Fruit fly (Drosophila melanogaster) whole organism, embryonic: ENCODE data around the gene woc.

ENCODE experiments used
- ATbp ChIP-seq: fragments of 200-800 bp; sonication (Bioruptor generic); optimal IDR thresholded peaks from 2 replicates; lab custom pipeline; 2017; ENCODE audit warnings: missing biosample characterization, mild to moderate bottlenecking, missing genetic modification characterization, missing genetic modification reagents
- Atf6 ChIP-seq: fragments of 200-800 bp; sonication (Bioruptor generic); IDR thresholded peaks from 2 replicates; pipeline ENCODE4 v1.3.6; 2022; ENCODE audit warnings: missing biosample characterization, missing genetic modification characterization
- B-H2 ChIP-seq: fragments of 200-800 bp; sonication (Bioruptor generic); optimal IDR thresholded peaks from 2 replicates; lab custom pipeline; 2018; ENCODE audit warnings: missing biosample characterization, mild to moderate bottlenecking, missing genetic modification characterization
- BtbVII ChIP-seq: fragments of 200-800 bp; sonication (Bioruptor generic); optimal IDR thresholded peaks from 3 replicates; lab custom pipeline; 2017; ENCODE audit warnings: missing biosample characterization, mild to moderate bottlenecking, missing genetic modification characterization
- Bteb2 ChIP-seq: fragments of 200-800 bp; sonication (Bioruptor generic); optimal IDR thresholded peaks from 2 replicates; lab custom pipeline; 2016; ENCODE audit warnings: missing biosample characterization, missing genetic modification characterization
- CG11695 ChIP-seq: fragments of 200-800 bp; sonication (Bioruptor generic); IDR thresholded peaks from 3 replicates; pipeline ENCODE4 v1.3.6; 2022; ENCODE audit warnings: missing biosample characterization, missing genetic modification characterization
- CG12236 ChIP-seq: fragments of 200-800 bp; sonication (Bioruptor generic); optimal IDR thresholded peaks from 2 replicates; lab custom pipeline; 2016; ENCODE audit warnings: missing biosample characterization, missing genetic modification characterization
- CG12391 ChIP-seq: fragments of 200-800 bp; sonication (Bioruptor generic); optimal IDR thresholded peaks from 3 replicates; lab custom pipeline; 2018; ENCODE audit warnings: missing biosample characterization, mild to moderate bottlenecking, missing genetic modification characterization, moderate library complexity
- CG13123 ChIP-seq: fragments of 200-800 bp; sonication (Bioruptor generic); optimal IDR thresholded peaks from 2 replicates; lab custom pipeline; 2016; ENCODE audit warnings: missing biosample characterization, missing genetic modification characterization
- CG14014 ChIP-seq: fragments of 200-800 bp; sonication (Bioruptor generic); IDR thresholded peaks from 2 replicates; pipeline ENCODE4 v1.3.6; 2022; ENCODE audit warnings: missing biosample characterization, missing genetic modification characterization
- CG14710 ChIP-seq: fragments of 200-800 bp; sonication (Bioruptor generic); optimal IDR thresholded peaks from 3 replicates; lab custom pipeline; 2019; ENCODE audit warnings: missing biosample characterization, mild to moderate bottlenecking, missing genetic modification characterization, moderate library complexity
- CG15011 ChIP-seq: fragments of 200-800 bp; sonication (Bioruptor generic); optimal IDR thresholded peaks from 3 replicates; lab custom pipeline; 2018; ENCODE audit warnings: missing biosample characterization, mild to moderate bottlenecking, missing genetic modification characterization
- CG15073 ChIP-seq: fragments of 200-800 bp; sonication (Bioruptor generic); optimal IDR thresholded peaks from 2 replicates; lab custom pipeline; 2016; ENCODE audit warnings: missing biosample characterization, missing genetic modification characterization
- CG1603 ChIP-seq: fragments of 200-800 bp; sonication (Bioruptor generic); optimal IDR thresholded peaks from 2 replicates; lab custom pipeline; 2019; ENCODE audit warnings: missing biosample characterization, mild to moderate bottlenecking, missing genetic modification characterization, moderate library complexity
- CG17328 ChIP-seq: fragments of 200-800 bp; sonication (Bioruptor generic); IDR thresholded peaks from 2 replicates; pipeline ENCODE4 v1.3.6; 2022; ENCODE audit warnings: missing biosample characterization, missing genetic modification characterization
- CG17829 ChIP-seq: fragments of 200-800 bp; optimal IDR thresholded peaks from 2 replicates; lab custom pipeline; 2019; ENCODE audit warnings: missing biosample characterization, mild to moderate bottlenecking, missing genetic modification characterization, moderate library complexity
- CG1792 ChIP-seq: fragments of 200-800 bp; sonication (Bioruptor generic); optimal IDR thresholded peaks from 2 replicates; lab custom pipeline; 2016; ENCODE audit warnings: missing biosample characterization, missing genetic modification characterization
- CG2129 ChIP-seq: fragments of 200-800 bp; sonication (Bioruptor generic); IDR thresholded peaks from 2 replicates; pipeline ENCODE4 v1.3.6; 2022; ENCODE audit warnings: missing biosample characterization, missing genetic modification characterization; ENCODE audit not compliant: partially characterized antibody
- CG2875 ChIP-seq: fragments of 200-800 bp; sonication (Bioruptor generic); optimal IDR thresholded peaks from 2 replicates; lab custom pipeline; 2017; ENCODE audit warnings: missing biosample characterization, mild to moderate bottlenecking, missing genetic modification characterization, missing genetic modification reagents
- CG31388 ChIP-seq: fragments of 200-800 bp; sonication (Bioruptor generic); optimal IDR thresholded peaks from 2 replicates; lab custom pipeline; 2016; ENCODE audit warnings: missing biosample characterization, missing genetic modification characterization
- CG32767 ChIP-seq: fragments of 200-800 bp; sonication (Bioruptor generic); IDR thresholded peaks from 2 replicates; pipeline ENCODE4 v1.3.6; 2022; ENCODE audit warnings: missing biosample characterization, missing genetic modification characterization
- CG3995 ChIP-seq: fragments of 200-800 bp; sonication (Bioruptor generic); optimal IDR thresholded peaks from 3 replicates; lab custom pipeline; 2016; ENCODE audit warnings: missing biosample characterization, missing genetic modification characterization
- CG4707 ChIP-seq: fragments of 200-800 bp; sonication (Bioruptor generic); optimal IDR thresholded peaks from 2 replicates; lab custom pipeline; 2018; ENCODE audit warnings: missing biosample characterization, mild to moderate bottlenecking, missing genetic modification characterization, moderate library complexity
- CG6254 ChIP-seq: fragments of 200-800 bp; sonication (Bioruptor generic); optimal IDR thresholded peaks from 3 replicates; lab custom pipeline; 2017; ENCODE audit warnings: mild to moderate bottlenecking, missing biosample characterization, missing genetic modification reagents, missing genetic modification characterization
- CG7839 ChIP-seq: fragments of 200-800 bp; sonication (Bioruptor generic); optimal IDR thresholded peaks from 3 replicates; lab custom pipeline; 2018; ENCODE audit warnings: missing biosample characterization, mild to moderate bottlenecking, missing genetic modification characterization, moderate library complexity
- CG8089 ChIP-seq: fragments of 200-800 bp; sonication (Bioruptor generic); optimal IDR thresholded peaks from 3 replicates; lab custom pipeline; 2016; ENCODE audit warnings: missing biosample characterization, missing genetic modification characterization
- CG9817 ChIP-seq: fragments of 200-800 bp; sonication (Bioruptor generic); optimal IDR thresholded peaks from 2 replicates; lab custom pipeline; 2018; ENCODE audit warnings: missing biosample characterization, mild to moderate bottlenecking, missing genetic modification characterization, moderate library complexity
- CTCF ChIP-seq: fragments of 200-800 bp; sonication (Bioruptor generic); optimal IDR thresholded peaks from 2 replicates; lab custom pipeline; 2017; ENCODE audit warnings: missing biosample characterization, mild to moderate bottlenecking, missing genetic modification characterization, moderate library complexity
- HmgZ ChIP-seq: fragments of 200-800 bp; sonication (Bioruptor generic); optimal IDR thresholded peaks from 2 replicates; lab custom pipeline; 2018; ENCODE audit warnings: missing biosample characterization, mild to moderate bottlenecking, missing genetic modification characterization
- Hmr ChIP-seq: fragments of 200-800 bp; sonication (Bioruptor generic); optimal IDR thresholded peaks from 3 replicates; lab custom pipeline; 2017; ENCODE audit warnings: mild to moderate bottlenecking, missing biosample characterization, missing genetic modification reagents, missing genetic modification characterization
- Hr3 ChIP-seq: fragments of 200-800 bp; sonication (Bioruptor generic); optimal IDR thresholded peaks from 3 replicates; lab custom pipeline; 2016; ENCODE audit warnings: missing biosample characterization, missing genetic modification characterization
- Meics ChIP-seq: fragments of 200-800 bp; sonication (Bioruptor generic); optimal IDR thresholded peaks from 2 replicates; lab custom pipeline; 2017; ENCODE audit warnings: missing biosample characterization, mild to moderate bottlenecking, missing genetic modification characterization
- Mes4 ChIP-seq: fragments of 200-800 bp; sonication (Bioruptor generic); optimal IDR thresholded peaks from 2 replicates; lab custom pipeline; 2016; ENCODE audit warnings: missing biosample characterization, missing genetic modification characterization
- Oaz ChIP-seq: fragments of 200-800 bp; sonication (Bioruptor generic); IDR thresholded peaks from 2 replicates; pipeline ENCODE4 v1.3.6; 2022; ENCODE audit warnings: missing biosample characterization, missing genetic modification characterization
- Side ChIP-seq: fragments of 200-800 bp; sonication (Bioruptor generic); optimal IDR thresholded peaks from 2 replicates; lab custom pipeline; 2016; ENCODE audit warnings: missing biosample characterization, missing genetic modification characterization
- Six4 ChIP-seq: fragments of 200-800 bp; sonication (Bioruptor generic); optimal IDR thresholded peaks from 2 replicates; lab custom pipeline; 2016; ENCODE audit warnings: missing biosample characterization, missing genetic modification characterization
- Sox100B ChIP-seq: fragments of 200-800 bp; sonication (Bioruptor generic); optimal IDR thresholded peaks from 3 replicates; lab custom pipeline; 2018; ENCODE audit warnings: missing biosample characterization, mild to moderate bottlenecking, missing genetic modification characterization
- Trl ChIP-seq, 3 experiments: fragments of >200 bp in 2 of 3; fragments of 200-800 bp in 1 of 3; sonication (Bioruptor generic) in 1 of 3; optimal IDR thresholded peaks; 2 replicates in 1 of 3; 3 replicates in 2 of 3; lab custom pipeline; 2016 to 2017; ENCODE audit warnings: missing biosample characterization in 1 of 3, missing genetic modification characterization in 1 of 3
- corto ChIP-seq: fragments of 200-800 bp; sonication (Bioruptor generic); optimal IDR thresholded peaks from 2 replicates; lab custom pipeline; 2016; ENCODE audit warnings: missing biosample characterization, mild to moderate bottlenecking, missing genetic modification characterization, moderate library complexity
- crol ChIP-seq: fragments of 200-800 bp; sonication (Bioruptor generic); IDR thresholded peaks from 2 replicates; pipeline ENCODE4 v1.3.6; 2022; ENCODE audit warnings: missing biosample characterization, missing genetic modification characterization
- crp ChIP-seq, 2 experiments: fragments of 200-800 bp; sonication (Bioruptor generic); optimal IDR thresholded peaks; 2 replicates in 1 of 2; 3 replicates in 1 of 2; lab custom pipeline; 2017; ENCODE audit warnings: missing biosample characterization in 2 of 2, missing genetic modification characterization in 2 of 2, mild to moderate bottlenecking in 1 of 2, moderate library complexity in 1 of 2
- fd64A ChIP-seq: fragments of 200-800 bp; sonication (Bioruptor generic); optimal IDR thresholded peaks from 3 replicates; lab custom pipeline; 2018; ENCODE audit warnings: missing biosample characterization, mild to moderate bottlenecking, missing genetic modification characterization
- kni ChIP-seq: fragments of 200-800 bp; sonication (Bioruptor generic); optimal IDR thresholded peaks from 3 replicates; lab custom pipeline; 2017; ENCODE audit warnings: mild to moderate bottlenecking, missing biosample characterization, missing genetic modification reagents, missing genetic modification characterization
- knrl ChIP-seq: fragments of 200-800 bp; sonication (Bioruptor generic); IDR thresholded peaks from 3 replicates; pipeline ENCODE4 v1.3.6; 2022; ENCODE audit warnings: missing biosample characterization, missing genetic modification characterization; ENCODE audit not compliant: partially characterized antibody
- mam ChIP-seq: fragments of 200-800 bp; sonication (Bioruptor generic); optimal IDR thresholded peaks from 3 replicates; lab custom pipeline; 2016; ENCODE audit warnings: missing biosample characterization, missing genetic modification characterization
- p53 ChIP-seq: fragments of 200-800 bp; sonication (Bioruptor generic); optimal IDR thresholded peaks from 2 replicates; lab custom pipeline; 2016; ENCODE audit warnings: missing biosample characterization, missing genetic modification characterization
- repo ChIP-seq: fragments of 200-800 bp; sonication (Bioruptor generic); optimal IDR thresholded peaks from 2 replicates; lab custom pipeline; 2016; ENCODE audit warnings: missing biosample characterization, missing genetic modification characterization
- shn ChIP-seq: fragments of 200-800 bp; sonication (Bioruptor generic); optimal IDR thresholded peaks from 3 replicates; lab custom pipeline; 2016; ENCODE audit warnings: missing biosample characterization, missing genetic modification characterization
- stc ChIP-seq: fragments of 200-800 bp; sonication (Bioruptor generic); IDR thresholded peaks from 2 replicates; pipeline ENCODE4 v1.3.6; 2022; ENCODE audit warnings: missing biosample characterization, missing genetic modification characterization

Gene woc

dm6 chr3R:27253136-27253920 lies 10.5 kb downstream of the woc start, which contains the start of gene pll:
Gene pll (minus strand): TSS chr3R:27253182.
- TF ChIP-seq corto (GFP tag; lab: Kevin White, UChicago) (no peak), Atf6 (peak; percentile 87), Meics (peak; percentile 76), CG13123 (GFP tag; lab: Kevin White, UChicago) (peak; percentile 79), repo (GFP tag; lab: Kevin White, UChicago) (peak; percentile 29), CG14710 (tag; lab: Kevin White, UChicago) (peak; percentile 86), CG1792 (GFP tag; lab: Kevin White, UChicago) (peak; percentile 26), Mes4 (GFP tag; lab: Kevin White, UChicago) (peak; percentile 10), CG8089 (peak; percentile 38), BtbVII (GFP tag; lab: Kevin White, UChicago) (peak; percentile 34), B-H2 (GFP tag; lab: Kevin White, UChicago) (no peak), CG14014 (GFP tag; lab: Robert Waterston, UW) (peak; percentile 85), CG31388 (GFP tag; lab: Kevin White, UChicago) (peak; percentile 44), shn (GFP tag; lab: Kevin White, UChicago) (peak; percentile 63), mam (GFP tag; lab: Kevin White, UChicago) (peak; percentile 89), Oaz (GFP tag; lab: Robert Waterston, UW) (peak; percentile 75), Bteb2 (GFP tag; lab: Kevin White, UChicago) (peak; percentile 81), kni (GFP tag; lab: Kevin White, UChicago) (no peak), CG2129 (GFP tag; lab: Robert Waterston, UW) (no peak), stc (GFP tag; lab: Robert Waterston, UW) (peak; percentile 85), Hr3 (GFP tag; lab: Kevin White, UChicago) (peak; percentile 86), CG6254 (peak; percentile 51), Hmr (GFP tag; lab: Kevin White, UChicago) (peak; percentile 88), CG17829 (peak; percentile 91), CG15011 (no peak), crp (GFP tag; optimal IDR thresholded peaks at IDR 0.05; lab: Kevin White, UChicago) (peak in 1 of 2 experiments; percentile 36), CG7839 (tag; lab: Kevin White, UChicago) (no peak), CG12236 (peak; percentile 35), p53 (peak; percentile 78), ATbp (GFP tag; lab: Kevin White, UChicago) (no peak), CG1603 (tag; lab: Kevin White, UChicago) (peak; percentile 71), CG4707 (GFP tag; lab: Kevin White, UChicago) (no peak), fd64A (no peak), CG9817 (tag; lab: Kevin White, UChicago) (peak; percentile 81), CG17328 (peak; percentile 91), CTCF (GFP tag; lab: Kevin White, UChicago) (no peak), CG12391 (tag; lab: Kevin White, UChicago) (peak; percentile 92), CG15073 (GFP tag; lab: Kevin White, UChicago) (no peak), knrl (GFP tag; lab: Robert Waterston, UW) (peak; percentile 56; the same call in 1 of the 3 replicates), Sox100B (GFP tag; lab: Kevin White, UChicago) (no peak), HmgZ (tag; lab: Kevin White, UChicago) (peak; percentile 85), CG11695 (peak; percentile 88), CG2875 (GFP tag; lab: Kevin White, UChicago) (no peak), crol (GFP tag; lab: Robert Waterston, UW) (no peak), CG32767 (GFP tag; lab: Robert Waterston, UW) (peak; percentile 77), Six4 (peak; percentile 71), CG3995 (GFP tag; lab: Kevin White, UChicago) (peak; percentile 43), Side (GFP tag; lab: Kevin White, UChicago) (peak; percentile 41), Trl (optimal IDR thresholded peaks at IDR 0.05; lab: Kevin White, UChicago) (no peak), Trl (GFP tag; optimal IDR thresholded peaks at IDR 0.05; lab: Kevin White, UChicago) (peak; percentile 68)
